Fruit fly (Drosophila melanogaster) whole organism, embryonic: ENCODE measurements around the gene CG43760.

Experiments
- Adf1 ChIP-seq: fragments of 200-800 bp; sonication (Bioruptor generic); IDR thresholded peaks from 2 replicates; pipeline ENCODE4 v1.3.6; 2022; ENCODE audit warnings: missing biosample characterization, missing genetic modification characterization
- Aef1 ChIP-seq: fragments of 200-800 bp; sonication (Bioruptor generic); IDR thresholded peaks from 3 replicates; pipeline ENCODE4 v1.3.6; 2022; ENCODE audit warnings: missing biosample characterization, missing genetic modification characterization
- B-H1 ChIP-seq: fragments of 200-800 bp; sonication (Bioruptor generic); IDR thresholded peaks from 3 replicates; pipeline ENCODE4 v1.3.6; 2022; ENCODE audit warnings: missing biosample characterization, missing genetic modification characterization
- CG11456 ChIP-seq: fragments of 200-800 bp; sonication (Bioruptor generic); IDR thresholded peaks from 3 replicates; pipeline ENCODE4 v1.3.6; 2022; ENCODE audit warnings: missing biosample characterization, missing genetic modification characterization
- CG11695 ChIP-seq: fragments of 200-800 bp; sonication (Bioruptor generic); IDR thresholded peaks from 3 replicates; pipeline ENCODE4 v1.3.6; 2022; ENCODE audit warnings: missing biosample characterization, missing genetic modification characterization
- CG18599 ChIP-seq: fragments of 200-800 bp; sonication (Bioruptor generic); optimal IDR thresholded peaks from 3 replicates; lab custom pipeline; 2017; ENCODE audit warnings: missing biosample characterization, missing genetic modification characterization, mild to moderate bottlenecking, moderate library complexity, missing genetic modification reagents
- CG2202 ChIP-seq: fragments of 200-800 bp; sonication (Bioruptor generic); optimal IDR thresholded peaks from 2 replicates; lab custom pipeline; 2018; ENCODE audit warnings: missing biosample characterization, mild to moderate bottlenecking, missing genetic modification characterization
- CG30403 ChIP-seq: fragments of 200-800 bp; sonication (Bioruptor generic); optimal IDR thresholded peaks from 3 replicates; lab custom pipeline; 2016; ENCODE audit warnings: missing biosample characterization, missing genetic modification characterization
- CG31224 ChIP-seq: fragments of 200-800 bp; sonication (Bioruptor generic); IDR thresholded peaks from 2 replicates; pipeline ENCODE4 v1.3.6; 2022; ENCODE audit warnings: missing biosample characterization, missing genetic modification characterization
- CG31365 ChIP-seq: fragments of 200-800 bp; sonication (Bioruptor generic); optimal IDR thresholded peaks from 2 replicates; lab custom pipeline; 2018; ENCODE audit warnings: missing biosample characterization, mild to moderate bottlenecking, missing genetic modification characterization
- CG32767 ChIP-seq: fragments of 200-800 bp; sonication (Bioruptor generic); IDR thresholded peaks from 2 replicates; pipeline ENCODE4 v1.3.6; 2022; ENCODE audit warnings: missing biosample characterization, missing genetic modification characterization
- CG34376 ChIP-seq: fragments of 200-800 bp; sonication (Bioruptor generic); optimal IDR thresholded peaks from 2 replicates; lab custom pipeline; 2018; ENCODE audit warnings: missing biosample characterization, mild to moderate bottlenecking, missing genetic modification characterization
- CG34422 ChIP-seq: fragments of 200-800 bp; sonication (Bioruptor generic); IDR thresholded peaks from 3 replicates; pipeline ENCODE4 v1.3.6; 2022; ENCODE audit warnings: missing biosample characterization, missing genetic modification characterization
- CG3838 ChIP-seq: fragments of 200-800 bp; sonication (Bioruptor generic); optimal IDR thresholded peaks from 3 replicates; lab custom pipeline; 2016; ENCODE audit warnings: missing biosample characterization, missing genetic modification characterization
- CG42726 ChIP-seq: fragments of 200-800 bp; sonication (Bioruptor generic); IDR thresholded peaks from 2 replicates; pipeline ENCODE4 v1.3.6; 2022; ENCODE audit warnings: missing biosample characterization, missing genetic modification characterization; ENCODE audit not compliant: partially characterized antibody
- CG4707 ChIP-seq: fragments of 200-800 bp; sonication (Bioruptor generic); optimal IDR thresholded peaks from 2 replicates; lab custom pipeline; 2018; ENCODE audit warnings: missing biosample characterization, mild to moderate bottlenecking, missing genetic modification characterization, moderate library complexity
- CG4730 ChIP-seq: fragments of 200-800 bp; sonication (Bioruptor generic); IDR thresholded peaks from 2 replicates; pipeline ENCODE4 v1.3.6; 2022; ENCODE audit warnings: missing biosample characterization, missing genetic modification characterization
- CG4854 ChIP-seq: fragments of 200-800 bp; sonication (Bioruptor generic); optimal IDR thresholded peaks from 2 replicates; lab custom pipeline; 2016; ENCODE audit warnings: missing biosample characterization, missing genetic modification characterization, inconsistent platforms
- CG5245 ChIP-seq: fragments of 200-800 bp; sonication (Bioruptor generic); optimal IDR thresholded peaks from 3 replicates; lab custom pipeline; 2016; ENCODE audit warnings: missing biosample characterization, missing genetic modification characterization
- CG6683 ChIP-seq: fragments of 200-800 bp; sonication (Bioruptor generic); optimal IDR thresholded peaks from 2 replicates; lab custom pipeline; 2017; ENCODE audit warnings: missing biosample characterization, mild to moderate bottlenecking, missing genetic modification characterization, missing genetic modification reagents
- CG7357 ChIP-seq: fragments of 200-800 bp; sonication (Bioruptor generic); IDR thresholded peaks from 3 replicates; pipeline ENCODE4 v1.3.6; 2022; ENCODE audit warnings: missing biosample characterization, missing genetic modification characterization
- CG7987 ChIP-seq: fragments of 200-800 bp; sonication (Bioruptor generic); optimal IDR thresholded peaks from 2 replicates; lab custom pipeline; 2018; ENCODE audit warnings: missing biosample characterization, mild to moderate bottlenecking, missing genetic modification characterization, moderate library complexity
- CHES-1-like ChIP-seq: fragments of 200-800 bp; sonication (Bioruptor generic); optimal IDR thresholded peaks from 2 replicates; lab custom pipeline; 2016; ENCODE audit warnings: missing biosample characterization, missing genetic modification characterization
- D ChIP-seq, 2 experiments: fragments of 200-800 bp in 1 of 2; fragments of >200 bp in 1 of 2; sonication (Bioruptor generic) in 1 of 2; optimal IDR thresholded peaks; 2 replicates in 1 of 2; 3 replicates in 1 of 2; lab custom pipeline; 2017; ENCODE audit warnings: mild to moderate bottlenecking in 1 of 2, missing biosample characterization in 1 of 2, missing genetic modification characterization in 1 of 2, missing genetic modification reagents in 1 of 2
- D19B ChIP-seq: fragments of 200-800 bp; sonication (Bioruptor generic); optimal IDR thresholded peaks from 2 replicates; lab custom pipeline; 2017; ENCODE audit warnings: missing biosample characterization, mild to moderate bottlenecking, missing genetic modification characterization
- Elba2 ChIP-seq: fragments of 200-800 bp; sonication (Bioruptor generic); optimal IDR thresholded peaks from 3 replicates; lab custom pipeline; 2016; ENCODE audit warnings: missing biosample characterization, missing genetic modification characterization
- Ets65A ChIP-seq: fragments of 200-800 bp; sonication (Bioruptor generic); peaks from one replicate; lab custom pipeline; 2016; ENCODE audit warnings: missing biosample characterization, missing genetic modification characterization
- Fer2 ChIP-seq: fragments of 200-800 bp; sonication (Bioruptor generic); optimal IDR thresholded peaks from 2 replicates; lab custom pipeline; 2018; ENCODE audit warnings: missing biosample characterization, mild to moderate bottlenecking, missing genetic modification characterization, moderate library complexity
- H15 ChIP-seq: fragments of 200-800 bp; sonication (Bioruptor generic); IDR thresholded peaks from 3 replicates; pipeline ENCODE4 v1.3.6; 2022; ENCODE audit warnings: missing biosample characterization, missing genetic modification characterization
- H2.0 ChIP-seq: fragments of 200-800 bp; sonication (Bioruptor generic); IDR thresholded peaks from 2 replicates; pipeline ENCODE4 v1.3.6; 2022; ENCODE audit warnings: missing biosample characterization, missing genetic modification characterization
- MTF-1 ChIP-seq: fragments of 200-800 bp; sonication (Bioruptor generic); optimal IDR thresholded peaks from 2 replicates; lab custom pipeline; 2018; ENCODE audit warnings: missing biosample characterization, mild to moderate bottlenecking, missing genetic modification characterization, borderline replicate concordance
- Ravus ChIP-seq: fragments of 200-800 bp; sonication (Bioruptor generic); IDR thresholded peaks from 2 replicates; pipeline ENCODE4 v1.3.6; 2022; ENCODE audit warnings: missing biosample characterization, missing genetic modification characterization
- Sin3A ChIP-seq: fragments of >200 bp; optimal IDR thresholded peaks from 2 replicates; lab custom pipeline; 2018
- Sox100B ChIP-seq: fragments of 200-800 bp; sonication (Bioruptor generic); optimal IDR thresholded peaks from 3 replicates; lab custom pipeline; 2018; ENCODE audit warnings: missing biosample characterization, mild to moderate bottlenecking, missing genetic modification characterization
- Sry-δ ChIP-seq: fragments of 200-800 bp; sonication (Bioruptor generic); optimal IDR thresholded peaks from 2 replicates; lab custom pipeline; 2016; ENCODE audit warnings: missing biosample characterization, missing genetic modification characterization
- chn ChIP-seq: fragments of 200-800 bp; sonication (Bioruptor generic); optimal IDR thresholded peaks from 2 replicates; lab custom pipeline; 2016; ENCODE audit warnings: missing biosample characterization, missing genetic modification characterization
- crol ChIP-seq: fragments of 200-800 bp; sonication (Bioruptor generic); IDR thresholded peaks from 2 replicates; pipeline ENCODE4 v1.3.6; 2022; ENCODE audit warnings: missing biosample characterization, missing genetic modification characterization
- dan ChIP-seq: fragments of 200-800 bp; sonication (Bioruptor generic); IDR thresholded peaks from 2 replicates; pipeline ENCODE4 v1.3.6; 2022; ENCODE audit warnings: missing biosample characterization, missing genetic modification characterization
- dimm ChIP-seq: fragments of 200-800 bp; sonication (Bioruptor generic); IDR thresholded peaks from 2 replicates; pipeline ENCODE4 v1.3.6; 2022; ENCODE audit warnings: missing biosample characterization, missing genetic modification characterization
- ewg ChIP-seq: fragments of 200-800 bp; sonication (Bioruptor generic); optimal IDR thresholded peaks from 3 replicates; lab custom pipeline; 2017; ENCODE audit warnings: mild to moderate bottlenecking, missing biosample characterization, missing genetic modification reagents, missing genetic modification characterization
- gcm2 ChIP-seq: fragments of 200-800 bp; sonication (Bioruptor generic); optimal IDR thresholded peaks from 2 replicates; lab custom pipeline; 2016; ENCODE audit warnings: missing biosample characterization, missing genetic modification characterization
- ham ChIP-seq: fragments of 200-800 bp; sonication (Bioruptor generic); IDR thresholded peaks from 2 replicates; pipeline ENCODE4 v1.3.6; 2022; ENCODE audit warnings: missing biosample characterization, missing genetic modification characterization
- mld ChIP-seq: fragments of 200-800 bp; sonication (Bioruptor generic); IDR thresholded peaks from 3 replicates; pipeline ENCODE4 v1.3.6; 2022; ENCODE audit warnings: missing biosample characterization, missing genetic modification characterization; ENCODE audit not compliant: partially characterized antibody
- nerfin-1 ChIP-seq: fragments of 200-800 bp; sonication (Bioruptor generic); optimal IDR thresholded peaks from 3 replicates; lab custom pipeline; 2019; ENCODE audit warnings: missing biosample characterization, mild to moderate bottlenecking, missing genetic modification characterization, moderate library complexity
- odd ChIP-seq: fragments of 200-800 bp; sonication (Bioruptor generic); optimal IDR thresholded peaks from 2 replicates; lab custom pipeline; 2017; ENCODE audit warnings: missing biosample characterization, mild to moderate bottlenecking, missing genetic modification characterization
- sens ChIP-seq: fragments of 200-800 bp; sonication (Bioruptor generic); peaks from one replicate; lab custom pipeline; 2016; ENCODE audit warnings: missing biosample characterization, missing genetic modification characterization
- shn ChIP-seq: fragments of 200-800 bp; sonication (Bioruptor generic); optimal IDR thresholded peaks from 3 replicates; lab custom pipeline; 2016; ENCODE audit warnings: missing biosample characterization, missing genetic modification characterization
- sima ChIP-seq: fragments of 200-800 bp; sonication (Bioruptor generic); optimal IDR thresholded peaks from 2 replicates; lab custom pipeline; 2016; ENCODE audit warnings: missing biosample characterization, missing genetic modification characterization
- slbo ChIP-seq: fragments of 200-800 bp; sonication (Bioruptor generic); IDR thresholded peaks from 2 replicates; pipeline ENCODE4 v1.3.6; 2022; ENCODE audit warnings: missing biosample characterization, missing genetic modification characterization
- stc ChIP-seq: fragments of 200-800 bp; sonication (Bioruptor generic); IDR thresholded peaks from 2 replicates; pipeline ENCODE4 v1.3.6; 2022; ENCODE audit warnings: missing biosample characterization, missing genetic modification characterization

The CG43760 gene

dm6 chr2L:15746600-15747393, 29.9 kb downstream of the CG43760 start (continued):
- TF ChIP-seq CG34422 (GFP tag; lab: Robert Waterston, UW): peak; percentile 68; the same call in 2 of the 3 replicates
- TF ChIP-seq D (optimal IDR thresholded peaks at IDR 0.05; lab: Kevin White, UChicago): no peak
- TF ChIP-seq D (GFP tag; optimal IDR thresholded peaks at IDR 0.05; lab: Kevin White, UChicago): peak; percentile 93
- peak; percentile 81 for TF ChIP-seq Fer2 (tag; lab: Kevin White, UChicago)
- TF ChIP-seq Ravus (GFP tag; lab: Robert Waterston, UW): peak; percentile 14; the same call in 1 of the 2 replicates
- TF ChIP-seq CG31224 (GFP tag; lab: Robert Waterston, UW): peak; percentile 54
- TF ChIP-seq CG4707 (GFP tag; lab: Kevin White, UChicago): no peak
- TF ChIP-seq Sin3A (lab: Kevin White, UChicago): no peak
- peak; percentile 84 for TF ChIP-seq slbo
- TF ChIP-seq CG4730 (GFP tag; lab: Robert Waterston, UW): peak; percentile 70
- TF ChIP-seq mld (GFP tag; lab: Robert Waterston, UW): no peak
- peak; percentile 17 for TF ChIP-seq chn (GFP tag; lab: Kevin White, UChicago)
- TF ChIP-seq CG30403 (GFP tag; lab: Kevin White, UChicago): peak; percentile 91
- TF ChIP-seq CHES-1-like (GFP tag; lab: Kevin White, UChicago): peak; percentile 7
- TF ChIP-seq Ets65A (GFP tag; lab: Kevin White, UChicago): peak; percentile 95
- TF ChIP-seq CG7357 (GFP tag; lab: Robert Waterston, UW): peak; percentile 67
- TF ChIP-seq Sox100B: peak; percentile 97
- no peak for TF ChIP-seq Elba2
- TF ChIP-seq Sry-δ (GFP tag; lab: Kevin White, UChicago): no peak
- TF ChIP-seq CG18599: no peak
- peak; percentile 73; the same call in 2 of the 3 replicates for TF ChIP-seq CG11456 (GFP tag; lab: Robert Waterston, UW)
- no peak for TF ChIP-seq shn (GFP tag; lab: Kevin White, UChicago)
- peak; percentile 78 for TF ChIP-seq H2.0 (GFP tag; lab: Robert Waterston, UW)
- TF ChIP-seq nerfin-1 (tag; lab: Kevin White, UChicago): peak; percentile 92
- peak; percentile 90 for TF ChIP-seq sens
- TF ChIP-seq D19B (GFP tag; lab: Kevin White, UChicago): peak; percentile 84
- TF ChIP-seq gcm2: peak; percentile 32
- TF ChIP-seq CG6683: peak; percentile 83
- TF ChIP-seq CG42726: no peak
- peak; percentile 89 for TF ChIP-seq CG11695 (GFP tag; lab: Robert Waterston, UW)
- TF ChIP-seq CG2202 (tag; lab: Kevin White, UChicago): peak; percentile 73
- TF ChIP-seq ewg (GFP tag; lab: Kevin White, UChicago): peak; percentile 82
- TF ChIP-seq CG31365 (tag; lab: Kevin White, UChicago): no peak
- peak; percentile 43; the same call in 1 of the 2 replicates for TF ChIP-seq crol (GFP tag; lab: Robert Waterston, UW)
- no peak for TF ChIP-seq dimm
- TF ChIP-seq CG34376 (GFP tag; lab: Kevin White, UChicago): no peak
- TF ChIP-seq MTF-1 (GFP tag; lab: Kevin White, UChicago): peak; percentile 29
- peak; percentile 74 for TF ChIP-seq CG5245 (GFP tag; lab: Kevin White, UChicago)
- peak; percentile 91 for TF ChIP-seq odd (GFP tag; lab: Kevin White, UChicago)
- peak; percentile 65; the same call in 2 of the 3 replicates for TF ChIP-seq Aef1 (GFP tag; lab: Robert Waterston, UW)
- peak; percentile 75 for TF ChIP-seq stc (GFP tag; lab: Robert Waterston, UW)
- TF ChIP-seq CG7987 (GFP tag; lab: Kevin White, UChicago): peak; percentile 22
- TF ChIP-seq dan (GFP tag; lab: Robert Waterston, UW): no peak
- peak; percentile 79 for TF ChIP-seq CG32767 (GFP tag; lab: Robert Waterston, UW)
- peak; percentile 33 for TF ChIP-seq CG3838 (GFP tag; lab: Kevin White, UChicago)
- TF ChIP-seq CG4854 (GFP tag; lab: Kevin White, UChicago): no peak
- no peak for TF ChIP-seq ham
- peak; percentile 61; the same call in 1 of the 3 replicates for TF ChIP-seq H15 (GFP tag; lab: Robert Waterston, UW)
- TF ChIP-seq Adf1 (GFP tag; lab: Robert Waterston, UW): peak; percentile 51
- TF ChIP-seq sima (GFP tag; lab: Kevin White, UChicago): no peak
- TF ChIP-seq B-H1 (GFP tag; lab: Robert Waterston, UW): peak; percentile 55
